Worm (Caenorhabditis elegans) whole organism, young adult: ENCODE data around the gene clec-133.

ENCODE experiments used
- B0035.1 ChIP-seq: sonication (generic microtip); optimal IDR thresholded peaks from 2 replicates; lab custom pipeline; 2016; ENCODE audit warnings: missing genetic modification characterization, mild to moderate bottlenecking, missing compliant biosample characterization, missing genotype, missing genetic modification reagents
- B0336.3 ChIP-seq: fragments of 200-800 bp; sonication (Bioruptor generic); IDR thresholded peaks from 2 replicates; pipeline ENCODE4 v1.3.6; 2022; ENCODE audit warnings: missing genetic modification characterization, missing compliant biosample characterization
- C06A6.2 ChIP-seq: fragments of 200-800 bp; sonication (Bioruptor generic); conservative IDR thresholded peaks from 2 replicates; pipeline ENCODE4 v1.3.6; 2022; ENCODE audit warnings: missing genetic modification characterization, missing compliant biosample characterization
- D2030.7 ChIP-seq: fragments of 200-800 bp; sonication (Bioruptor generic); IDR thresholded peaks from 2 replicates; pipeline ENCODE4 v1.3.6; 2022; ENCODE audit warnings: missing genetic modification reagents, missing genetic modification characterization, missing compliant biosample characterization
- F10E7.11 ChIP-seq: sonication (generic microtip); optimal IDR thresholded peaks from 2 replicates; lab custom pipeline; 2017; ENCODE audit warnings: mild to moderate bottlenecking, missing genetic modification characterization, moderate library complexity, missing compliant biosample characterization
- F22D6.2 ChIP-seq: sonication (generic microtip); optimal IDR thresholded peaks from 2 replicates; lab custom pipeline; 2016; ENCODE audit warnings: mild to moderate bottlenecking, missing genetic modification characterization, missing compliant biosample characterization
- F33H1.4 ChIP-seq: fragments of 200-800 bp; sonication (Bioruptor generic); IDR thresholded peaks from 2 replicates; pipeline ENCODE4 v1.3.6; 2022; ENCODE audit warnings: missing genetic modification reagents, missing genetic modification characterization, missing compliant biosample characterization
- F55B11.4 ChIP-seq: sonication (generic microtip); optimal IDR thresholded peaks from 2 replicates; lab custom pipeline; 2016; ENCODE audit warnings: missing compliant biosample characterization, missing genetic modification characterization, borderline replicate concordance; ENCODE audit not compliant: insufficient read depth
- F57C9.4 ChIP-seq: sonication (generic microtip); optimal IDR thresholded peaks from 2 replicates; lab custom pipeline; 2017; ENCODE audit warnings: mild to moderate bottlenecking, missing genetic modification characterization, missing compliant biosample characterization
- K11D2.4 ChIP-seq: fragments of 200-800 bp; sonication (Bioruptor generic); IDR thresholded peaks from 2 replicates; pipeline ENCODE4 v1.3.6; 2022; ENCODE audit warnings: missing genetic modification reagents, missing genetic modification characterization, missing compliant biosample characterization
- T26A5.8 ChIP-seq: sonication (generic microtip); optimal IDR thresholded peaks from 2 replicates; lab custom pipeline; 2016; ENCODE audit warnings: missing genetic modification characterization, missing compliant biosample characterization
- ama-1 ChIP-seq, 3 experiments: fragments of 150-350 bp in 1 of 3; sonication (generic microtip) in 2 of 3; optimal IDR thresholded peaks; 2 replicates each; lab custom pipeline; 2014 to 2018; ENCODE audit warnings: missing biosample characterization in 2 of 3, missing genetic modification characterization in 2 of 3, missing genetic modification reagents in 2 of 3
- attf-5 ChIP-seq: fragments of 200-800 bp; sonication (Bioruptor generic); optimal IDR thresholded peaks from 2 replicates; lab custom pipeline; 2018; ENCODE audit warnings: mild to moderate bottlenecking, missing genetic modification characterization, missing compliant biosample characterization
- ccch-3 ChIP-seq: fragments of 200-800 bp; sonication (Bioruptor generic); optimal IDR thresholded peaks from 2 replicates; lab custom pipeline; 2018; ENCODE audit warnings: mild to moderate bottlenecking, missing genetic modification characterization, missing compliant biosample characterization
- dpff-1 ChIP-seq: sonication (generic microtip); optimal IDR thresholded peaks from 2 replicates; lab custom pipeline; 2017; ENCODE audit warnings: mild to moderate bottlenecking, missing genetic modification characterization, missing compliant biosample characterization
- efl-1 ChIP-seq: fragments of 150-350 bp; optimal IDR thresholded peaks from 2 replicates; lab custom pipeline; 2014; ENCODE audit warnings: missing biosample characterization, missing genetic modification reagents, missing genetic modification characterization
- egrh-3 ChIP-seq: fragments of 200-800 bp; sonication (Bioruptor generic); IDR thresholded peaks from 2 replicates; pipeline ENCODE4 v1.3.6; 2022; ENCODE audit warnings: missing genetic modification reagents, missing genetic modification characterization, missing compliant biosample characterization
- ets-4 ChIP-seq: fragments of 200-800 bp; sonication (Bioruptor generic); optimal IDR thresholded peaks from 2 replicates; lab custom pipeline; 2018; ENCODE audit warnings: mild to moderate bottlenecking, missing genetic modification characterization, missing compliant biosample characterization
- fkh-3 ChIP-seq: sonication (generic microtip); optimal IDR thresholded peaks from 2 replicates; lab custom pipeline; 2016; ENCODE audit warnings: mild to moderate bottlenecking, missing genetic modification characterization, missing compliant biosample characterization
- hlh-26 ChIP-seq: fragments of 200-800 bp; sonication (Bioruptor generic); conservative IDR thresholded peaks from 2 replicates; pipeline ENCODE4 v1.3.6; 2022; ENCODE audit warnings: missing genetic modification reagents, missing genetic modification characterization, missing compliant biosample characterization
- hmg-1.2 ChIP-seq: fragments of 200-800 bp; sonication (Bioruptor generic); IDR thresholded peaks from 2 replicates; pipeline ENCODE4 v1.3.6; 2022; ENCODE audit warnings: missing genetic modification reagents, missing genetic modification characterization, missing compliant biosample characterization
- hsf-1 ChIP-seq: fragments of 200-800 bp; sonication (Bioruptor generic); IDR thresholded peaks from 2 replicates; pipeline ENCODE4 v1.3.6; 2022; ENCODE audit warnings: missing genetic modification reagents, missing genetic modification characterization, missing compliant biosample characterization
- lag-1 ChIP-seq: fragments of 200-800 bp; sonication (Bioruptor generic); IDR thresholded peaks from 2 replicates; pipeline ENCODE4 v1.3.6; 2022; ENCODE audit warnings: missing genetic modification reagents, missing genetic modification characterization, missing compliant biosample characterization
- let-526 ChIP-seq: fragments of 200-800 bp; sonication (Bioruptor generic); IDR thresholded peaks from 2 replicates; pipeline ENCODE4 v1.3.6; 2022; ENCODE audit warnings: missing genetic modification reagents, missing genetic modification characterization, missing compliant biosample characterization
- let-607 ChIP-seq, 2 experiments: fragments of 200-800 bp in 1 of 2; sonication (Bioruptor generic) in 1 of 2; sonication (generic microtip) in 1 of 2; optimal IDR thresholded peaks; 2 replicates each; lab custom pipeline; 2016 to 2018; ENCODE audit warnings: mild to moderate bottlenecking in 2 of 2, missing compliant biosample characterization in 2 of 2, missing genetic modification characterization in 2 of 2, moderate library complexity in 2 of 2, missing genotype in 1 of 2
- lin-40 ChIP-seq: sonication (generic microtip); optimal IDR thresholded peaks from 2 replicates; lab custom pipeline; 2016; ENCODE audit warnings: missing genetic modification characterization, mild to moderate bottlenecking, missing compliant biosample characterization, missing genotype, missing genetic modification reagents
- lin-54 ChIP-seq: fragments of 200-800 bp; sonication (Bioruptor generic); optimal IDR thresholded peaks from 2 replicates; lab custom pipeline; 2018; ENCODE audit warnings: mild to moderate bottlenecking, missing genetic modification characterization, missing compliant biosample characterization
- lsl-1 ChIP-seq: fragments of 200-800 bp; sonication (Bioruptor generic); optimal IDR thresholded peaks from 2 replicates; lab custom pipeline; 2018; ENCODE audit warnings: mild to moderate bottlenecking, missing genetic modification characterization, moderate library complexity, missing compliant biosample characterization
- madf-3 ChIP-seq: fragments of 200-800 bp; sonication (Bioruptor generic); IDR thresholded peaks from 2 replicates; pipeline ENCODE4 v1.3.6; 2022; ENCODE audit warnings: missing genetic modification reagents, missing genetic modification characterization, missing compliant biosample characterization
- madf-6 ChIP-seq: fragments of 200-800 bp; sonication (Bioruptor generic); IDR thresholded peaks from 2 replicates; pipeline ENCODE4 v1.3.6; 2022; ENCODE audit warnings: missing genetic modification reagents, missing genetic modification characterization, missing compliant biosample characterization
- mcd-1 ChIP-seq: fragments of 200-800 bp; sonication (Bioruptor generic); IDR thresholded peaks from 2 replicates; pipeline ENCODE4 v1.3.6; 2022; ENCODE audit warnings: missing genetic modification reagents, missing genetic modification characterization, missing compliant biosample characterization
- nfya-2 ChIP-seq: fragments of 200-800 bp; sonication (Bioruptor generic); IDR thresholded peaks from 2 replicates; pipeline ENCODE4 v1.3.6; 2022; ENCODE audit warnings: missing genetic modification reagents, missing genetic modification characterization, missing compliant biosample characterization
- nhr-179 ChIP-seq: sonication (generic microtip); optimal IDR thresholded peaks from 2 replicates; lab custom pipeline; 2016; ENCODE audit warnings: mild to moderate bottlenecking, missing genetic modification characterization, missing compliant biosample characterization
- nhr-27 ChIP-seq: fragments of 200-800 bp; sonication (Bioruptor generic); optimal IDR thresholded peaks from 2 replicates; lab custom pipeline; 2018; ENCODE audit warnings: mild to moderate bottlenecking, missing genetic modification characterization, moderate library complexity, missing compliant biosample characterization
- repo-1 ChIP-seq: sonication (generic microtip); optimal IDR thresholded peaks from 2 replicates; lab custom pipeline; 2017; ENCODE audit warnings: mild to moderate bottlenecking, missing genetic modification characterization, missing compliant biosample characterization
- sdz-38 ChIP-seq: sonication (generic microtip); optimal IDR thresholded peaks from 2 replicates; lab custom pipeline; 2016; ENCODE audit warnings: missing genotype, missing genetic modification characterization, missing compliant biosample characterization
- snpc-1.1 ChIP-seq: sonication (generic microtip); optimal IDR thresholded peaks from 2 replicates; lab custom pipeline; 2017; ENCODE audit warnings: missing genetic modification characterization, mild to moderate bottlenecking, missing compliant biosample characterization, antibody characterized with exemption, moderate library complexity, missing genotype, missing genetic modification reagents; ENCODE audit not compliant: insufficient read depth
- snpc-1.3 ChIP-seq: sonication (generic microtip); optimal IDR thresholded peaks from 2 replicates; lab custom pipeline; 2017; ENCODE audit warnings: missing genetic modification characterization, mild to moderate bottlenecking, missing compliant biosample characterization, antibody characterized with exemption, moderate library complexity, missing genotype, missing genetic modification reagents; ENCODE audit not compliant: insufficient read depth
- snpc-3.4 ChIP-seq: sonication (generic microtip); optimal IDR thresholded peaks from 2 replicates; lab custom pipeline; 2017; ENCODE audit warnings: missing genetic modification characterization, mild to moderate bottlenecking, missing compliant biosample characterization, antibody characterized with exemption, moderate library complexity, missing genotype, missing genetic modification reagents
- unc-130 ChIP-seq: sonication (generic microtip); optimal IDR thresholded peaks from 2 replicates; lab custom pipeline; 2016; ENCODE audit warnings: missing genetic modification reagents, missing genetic modification characterization, missing compliant biosample characterization
- unc-62 ChIP-seq: fragments of 150-350 bp; optimal IDR thresholded peaks from 2 replicates; lab custom pipeline; 2014; ENCODE audit warnings: missing biosample characterization, missing genetic modification reagents, missing genetic modification characterization
- xnd-1 ChIP-seq: sonication (generic microtip); optimal IDR thresholded peaks from 2 replicates; lab custom pipeline; 2016; ENCODE audit warnings: missing genotype, missing genetic modification reagents, missing genetic modification characterization, missing compliant biosample characterization
- ztf-18 ChIP-seq: sonication (generic microtip); optimal IDR thresholded peaks from 2 replicates; lab custom pipeline; 2016; ENCODE audit warnings: missing genotype, mild to moderate bottlenecking, missing genetic modification characterization, missing compliant biosample characterization
- ztf-25 ChIP-seq: fragments of 200-800 bp; sonication (Bioruptor generic); IDR thresholded peaks from 2 replicates; pipeline ENCODE4 v1.3.6; 2022; ENCODE audit warnings: missing genetic modification reagents, missing genetic modification characterization, missing compliant biosample characterization

clec-133 gene

ce11 chrII:3553453-3553852, 24.8 kb upstream of the clec-133 start, which contains the start of gene dnc-3 (continued):
- TF ChIP-seq ccch-3 (GFP tag; lab: Kevin White, UChicago) (no peak), nhr-27 (tag; lab: Kevin White, UChicago) (no peak), madf-3 (GFP tag; lab: Robert Waterston, UW) (no peak), mcd-1 (GFP tag; lab: Robert Waterston, UW) (peak; percentile 61), lin-54 (GFP tag; lab: Kevin White, UChicago) (peak; percentile 42), snpc-1.1 (tag; lab: Kevin White, UChicago) (no peak), nfya-2 (no peak), let-526 (no peak), F22D6.2 (tag; lab: Kevin White, UChicago) (no peak), unc-130 (GFP tag; lab: Kevin White, UChicago) (no peak), fkh-3 (tag; lab: Kevin White, UChicago) (no peak), efl-1 (GFP tag; lab: Kevin White, UChicago) (peak; percentile 24), attf-5 (GFP tag; lab: Kevin White, UChicago) (peak; percentile 45), snpc-1.3 (no peak), T26A5.8 (tag; lab: Kevin White, UChicago) (no peak), egrh-3 (no peak), sdz-38 (tag; lab: Kevin White, UChicago) (no peak), xnd-1 (tag; lab: Kevin White, UChicago) (peak; percentile 66), unc-62 (no peak)

ce11 chrII:3554673-3555072, 23.5 kb upstream of the clec-133 start:
- TF ChIP-seq F33H1.4 (GFP tag; lab: Robert Waterston, UW) (0 out of 2 replicates have a peak, but pooled peaks have one; percentile 14), D2030.7 (GFP tag; lab: Robert Waterston, UW) (0 out of 2 replicates have a peak, but pooled peaks have one; percentile 11), ztf-25 (no peak), let-607 (tag; optimal IDR thresholded peaks at IDR 0.05; lab: Kevin White, UChicago) (no peak), K11D2.4 (GFP tag; lab: Robert Waterston, UW) (no peak), mcd-1 (GFP tag; lab: Robert Waterston, UW) (peak; percentile 75), F22D6.2 (tag; lab: Kevin White, UChicago) (no peak), lag-1 (GFP tag; lab: Robert Waterston, UW) (no peak), xnd-1 (tag; lab: Kevin White, UChicago) (peak; percentile 55), B0336.3 (no peak), ama-1 (optimal IDR thresholded peaks at IDR 0.05; lab: Kevin White, UChicago) (no peak), ama-1 (GFP tag; optimal IDR thresholded peaks at IDR 0.05; lab: Kevin White, UChicago) (no peak), B0035.1 (no peak), hlh-26 (no peak), F57C9.4 (tag; lab: Kevin White, UChicago) (no peak), repo-1 (tag; lab: Kevin White, UChicago) (no peak), lsl-1 (GFP tag; lab: Kevin White, UChicago) (peak; percentile 11), dpff-1 (no peak), F55B11.4 (tag; lab: Kevin White, UChicago) (no peak), lin-54 (GFP tag; lab: Kevin White, UChicago) (peak; percentile 56), nhr-179 (tag; lab: Kevin White, UChicago) (no peak), madf-6 (peak; percentile 49)

- no peak for TF ChIP-seq C06A6.2 (GFP tag; lab: Robert Waterston, UW)
- no peak for TF ChIP-seq F10E7.11
- TF ChIP-seq snpc-3.4 (tag; lab: Kevin White, UChicago) = no peak
- peak; percentile 23; the same call in 1 of the 2 replicates for TF ChIP-seq hmg-1.2 (GFP tag; lab: Robert Waterston, UW)
- peak; percentile 12 for TF ChIP-seq lin-40 (tag; lab: Kevin White, UChicago)
- no peak for TF ChIP-seq ets-4 (GFP tag; lab: Kevin White, UChicago)
- peak; percentile 49 for TF ChIP-seq mcd-1 (GFP tag; lab: Robert Waterston, UW)
- TF ChIP-seq hsf-1 = no peak
- no peak for TF ChIP-seq ztf-18 (tag; lab: Kevin White, UChicago)
- TF ChIP-seq, all 124 proteins: peak for 3
Observed at ce11 chrII:3555281-3555680, 22.9 kb upstream of the clec-133 start.
